Worm (Caenorhabditis elegans): ENCODE data around the gene Y50E8A.6.

DNA sequence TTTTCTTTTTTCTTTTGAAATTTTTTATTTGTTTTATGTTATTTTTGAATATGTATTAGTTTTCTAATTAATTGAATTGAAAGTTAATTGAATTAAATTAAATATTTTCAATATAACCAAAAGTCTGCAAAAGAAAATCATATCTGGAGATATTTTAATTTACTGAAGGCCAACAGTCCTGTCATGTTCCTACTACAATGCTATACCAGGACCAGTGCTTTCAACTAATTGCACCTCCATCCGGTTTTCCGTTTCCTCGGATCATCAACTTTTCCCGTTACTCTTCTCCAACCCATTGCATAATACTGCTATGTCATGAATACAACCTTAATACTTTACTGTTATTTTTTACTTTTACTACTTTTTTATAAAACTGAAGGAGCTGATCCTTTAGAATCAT lies 28.8 kb downstream of the Y50E8A.6 start, which contains the start of gene R08A2.5:
- TF ChIP-seq pha-4 (tag; optimal IDR thresholded peaks at IDR 0.05) (no peak), tlf-1 (GFP tag; optimal IDR thresholded peaks at IDR 0.05) (no peak), F33H1.4 (GFP tag; IDR thresholded peaks at IDR 0.05) (no peak), mcd-1 (GFP tag; IDR thresholded peaks at IDR 0.05) (no peak), egl-18 (GFP tag; IDR thresholded peaks at IDR 0.05) (no peak)

Measured in whole organism, young adult.